Fruit fly (Drosophila melanogaster) S2 (cell line): ENCODE measurements around the gene CG7542.

Experiments used
- CG8478 ChIP-seq: fragments of >200 bp; optimal IDR thresholded peaks from 2 replicates; lab custom pipeline; 2018
- CTCF ChIP-seq, 2 experiments: fragments of >200 bp; optimal IDR thresholded peaks; 2 replicates each; lab custom pipeline; 2018

- TF ChIP-seq CTCF (optimal IDR thresholded peaks at IDR 0.05; lab: Kevin White, UChicago) = no peak
- TF ChIP-seq CG8478 (lab: Kevin White, UChicago) = no peak
Measured at dm6 chr3L:17506830-17507229, 42.8 kb upstream of the CG7542 start.
